Worm (Caenorhabditis elegans): ENCODE results near the gene fbxb-111.

The fbxb-111 gene

DNA sequence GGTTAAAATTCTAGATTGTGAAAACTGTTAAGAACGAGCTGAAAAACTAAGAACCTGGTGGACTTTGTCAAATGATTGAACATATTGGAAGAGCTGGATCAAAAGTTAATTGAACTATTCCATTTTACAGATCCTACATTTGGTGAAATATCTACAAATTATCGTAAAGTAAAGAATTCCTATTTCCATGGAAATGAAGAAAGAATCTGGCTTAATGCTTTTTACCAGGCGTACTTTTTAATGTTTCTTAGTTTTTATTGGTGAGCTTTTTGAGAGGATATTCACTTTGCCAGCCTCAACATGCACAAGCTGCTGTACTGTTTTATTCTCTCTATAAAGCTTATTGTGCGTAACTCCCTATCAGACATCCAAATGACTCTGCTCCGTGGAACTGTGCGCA lies 3.0 kb upstream of the fbxb-111 start, which contains the start of gene F08D12.4:
Gene F08D12.4, plus strand, starts transcription at position 301 of the 400 bp plus-strand sequence.
- no peak for TF ChIP-seq F52B5.7 (tag; optimal IDR thresholded peaks at IDR 0.05)
- TF ChIP-seq lin-26 (GFP tag; IDR thresholded peaks at IDR 0.05): no peak

DNA sequence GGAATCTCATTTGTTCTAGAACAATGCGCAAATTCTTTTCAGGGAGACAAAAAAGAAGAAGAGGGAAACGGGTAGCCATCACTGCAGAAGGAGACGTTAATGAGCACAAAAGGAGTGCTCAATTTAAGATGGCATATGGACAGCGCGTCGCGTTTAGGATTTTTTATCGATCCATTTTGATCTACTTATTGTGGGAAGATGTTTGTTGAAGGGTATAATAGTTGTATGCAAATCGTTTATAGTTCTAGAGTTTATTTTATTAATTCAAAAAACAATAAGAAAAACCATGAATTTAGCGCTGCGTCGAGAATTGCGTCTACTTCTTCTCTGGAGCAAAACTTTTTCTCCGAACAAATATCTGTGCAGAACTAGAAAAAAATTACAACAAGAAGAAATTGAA lies 1.3 kb downstream of the fbxb-111 start, which contains the start of gene sdz-9:
Gene sdz-9, minus strand, starts transcription at position 101 of the 400 bp plus-strand sequence.
- TF ChIP-seq Y53G8AR.9 (GFP tag; conservative IDR thresholded peaks at IDR 0.05): no peak
- no peak for TF ChIP-seq sea-2 (GFP tag; IDR thresholded peaks at IDR 0.05)
- TF ChIP-seq nfyb-1 (GFP tag; IDR thresholded peaks at IDR 0.05): no peak
- no peak for TF ChIP-seq fkh-3 (tag; optimal IDR thresholded peaks at IDR 0.05)
- TF ChIP-seq B0336.3 (GFP tag; IDR thresholded peaks at IDR 0.05): no peak
- TF ChIP-seq lin-54 (GFP tag; optimal IDR thresholded peaks at IDR 0.05): no peak
- no peak for TF ChIP-seq dpff-1 (tag; optimal IDR thresholded peaks at IDR 0.05)
- TF ChIP-seq bed-1 (GFP tag; IDR thresholded peaks at IDR 0.05): no peak
- TF ChIP-seq F52B5.7 (tag; optimal IDR thresholded peaks at IDR 0.05): no peak
- TF ChIP-seq ztf-18 (tag; optimal IDR thresholded peaks at IDR 0.05): no peak
- TF ChIP-seq sptf-2 (GFP tag; optimal IDR thresholded peaks at IDR 0.05): no peak
- no peak for TF ChIP-seq atf-7 (tag; optimal IDR thresholded peaks at IDR 0.05)
- TF ChIP-seq K12H6.12 (tag; optimal IDR thresholded peaks at IDR 0.05): no peak
- TF ChIP-seq unc-62 (GFP tag; optimal IDR thresholded peaks at IDR 0.05): no peak
- no peak for TF ChIP-seq F37B4.10 (GFP tag; IDR thresholded peaks at IDR 0.05)

DNA sequence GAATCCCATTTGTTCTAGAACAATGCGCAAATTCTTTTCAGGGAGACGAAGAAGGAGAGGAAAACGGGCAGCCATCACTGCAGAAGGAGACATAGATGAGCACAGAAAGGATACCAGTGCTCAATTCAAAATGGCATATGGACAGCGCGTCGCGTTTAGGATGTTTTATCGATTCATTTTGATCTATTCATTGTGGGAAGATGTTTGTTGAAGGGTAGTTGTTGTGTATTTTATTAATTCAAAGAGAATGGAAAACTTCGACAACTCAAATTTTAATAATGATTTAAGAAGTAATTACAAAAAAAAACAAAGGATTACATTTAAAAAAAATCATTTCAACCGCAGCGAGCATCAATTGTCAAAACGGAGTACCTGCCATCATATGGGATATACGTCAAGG lies 2.6 kb downstream of the fbxb-111 start, which contains the start of gene sdz-10:
Gene sdz-10, minus strand, starts transcription at position 101 of the 400 bp plus-strand sequence.
- no peak for TF ChIP-seq T07F8.4 (tag; optimal IDR thresholded peaks at IDR 0.05)
- no peak for TF ChIP-seq attf-5 (GFP tag; optimal IDR thresholded peaks at IDR 0.05)
- no peak for TF ChIP-seq B0261.1 (tag; optimal IDR thresholded peaks at IDR 0.05)
- no peak for TF ChIP-seq attf-6 (GFP tag; IDR thresholded peaks at IDR 0.05)
- no peak for TF ChIP-seq lsl-1 (GFP tag; optimal IDR thresholded peaks at IDR 0.05)
- TF ChIP-seq snpc-1.3 (tag; optimal IDR thresholded peaks at IDR 0.05; ENCODE audit: insufficient read depth): no peak
- TF ChIP-seq ztf-6 (GFP tag; IDR thresholded peaks at IDR 0.05): no peak
- no peak for TF ChIP-seq snpc-4 (GFP tag; optimal IDR thresholded peaks at IDR 0.05)
- TF ChIP-seq snpc-4 (tag; optimal IDR thresholded peaks at IDR 0.05): no peak
- TF ChIP-seq die-1 (tag; optimal IDR thresholded peaks at IDR 0.05): no peak
- no peak for TF ChIP-seq zfh-2 (GFP tag; conservative IDR thresholded peaks at IDR 0.05)
- no peak for TF ChIP-seq F39B2.1 (GFP tag; IDR thresholded peaks at IDR 0.05)
- TF ChIP-seq F55B11.4 (tag; optimal IDR thresholded peaks at IDR 0.05; ENCODE audit: borderline replicate concordance, insufficient read depth): no peak
- TF ChIP-seq lir-1 (GFP tag; conservative IDR thresholded peaks at IDR 0.05): no peak
- no peak for TF ChIP-seq nhr-80 (tag; optimal IDR thresholded peaks at IDR 0.05)
- TF ChIP-seq Y56A3A.18 (GFP tag; IDR thresholded peaks at IDR 0.05): no peak

DNA sequence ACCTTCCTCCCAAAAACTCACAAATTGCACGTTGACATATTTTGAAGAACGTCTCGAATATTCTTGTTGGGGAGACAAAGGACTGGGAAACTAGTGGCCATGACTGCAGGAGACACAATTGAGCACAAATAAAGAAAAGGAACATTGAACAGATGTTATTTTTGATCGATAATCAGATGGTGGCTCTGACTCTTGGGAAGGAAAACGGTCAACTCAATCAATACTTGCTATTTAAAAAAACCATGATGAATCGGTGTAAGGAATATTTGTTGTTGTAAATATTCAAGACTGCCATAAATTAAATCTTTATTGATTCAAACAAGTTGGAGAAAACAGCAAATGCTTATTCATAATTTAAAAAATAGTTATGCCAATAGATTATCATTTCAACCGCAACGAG lies 4.0 kb downstream of the fbxb-111 start, which contains the start of gene fbxb-105:
Gene fbxb-105, minus strand, starts transcription at position 101 of the 400 bp plus-strand sequence.
- TF ChIP-seq mcd-1 (GFP tag; IDR thresholded peaks at IDR 0.05): no peak
- TF ChIP-seq madf-8 (GFP tag; conservative IDR thresholded peaks at IDR 0.05): no peak
- no peak for TF ChIP-seq lin-26 (GFP tag; IDR thresholded peaks at IDR 0.05)
- no peak for TF ChIP-seq snpc-4 (GFP tag; optimal IDR thresholded peaks at IDR 0.05)
- no peak for TF ChIP-seq snpc-4 (tag; optimal IDR thresholded peaks at IDR 0.05)
- TF ChIP-seq hlh-12 (tag; optimal IDR thresholded peaks at IDR 0.05): no peak
- TF ChIP-seq ztf-6 (GFP tag; IDR thresholded peaks at IDR 0.05): no peak

Data from whole organism, young adult.